Fruit fly (Drosophila melanogaster): ENCODE data around the gene Osi3.
A peak's percentile ranks its signal among the peaks of the same experiment; 100 is the strongest.

Osi3 gene

DNA sequence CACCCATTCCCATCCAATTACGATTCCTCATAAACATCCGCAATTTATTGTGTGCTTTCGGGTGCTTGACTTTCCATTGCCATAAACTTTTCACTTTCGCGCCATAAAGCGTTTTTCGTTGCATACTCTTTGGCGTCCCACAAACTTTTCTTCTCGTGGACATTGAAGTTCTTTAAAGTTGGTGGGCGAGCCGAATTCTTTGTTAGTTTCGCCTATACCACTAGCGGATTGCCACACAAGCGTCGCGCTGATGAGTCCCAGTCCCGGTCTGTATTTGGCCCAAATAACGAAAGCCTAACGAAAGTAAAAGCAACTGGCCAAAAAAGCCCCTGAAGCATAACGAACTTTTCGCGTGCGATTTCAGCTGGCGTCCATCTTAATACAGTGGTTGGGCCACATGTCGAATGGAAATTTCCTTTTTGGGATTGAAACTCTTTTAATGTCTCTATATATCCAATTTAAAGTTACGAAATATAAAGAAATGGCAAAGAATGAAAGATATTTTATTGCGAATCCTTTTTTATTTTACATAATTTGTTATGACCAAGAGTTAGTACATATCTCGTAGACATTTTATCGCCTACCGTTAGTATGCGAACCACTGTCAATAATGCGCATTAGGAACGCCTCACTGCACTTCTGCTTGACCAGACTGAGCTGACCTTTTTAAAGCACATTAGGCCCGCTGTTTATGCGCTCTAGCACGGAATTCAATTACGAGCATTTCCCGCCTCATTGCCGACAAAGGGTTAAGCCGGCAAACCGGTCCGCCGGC, 5.2 kb upstream of the Osi3 start (continued):
- TF ChIP-seq Lpt (GFP tag; optimal IDR thresholded peaks at IDR 0.05) (no peak), CG6854 (GFP tag; optimal IDR thresholded peaks at IDR 0.05) (no peak), lz (GFP tag; optimal IDR thresholded peaks at IDR 0.05) (peak; percentile 18), Sox14 (GFP tag; optimal IDR thresholded peaks at IDR 0.05) (peak; percentile 44), CG6792 (GFP tag; optimal IDR thresholded peaks at IDR 0.05) (peak; percentile 7), svp (GFP tag) (peak; percentile 69), cyc (GFP tag; optimal IDR thresholded peaks at IDR 0.05) (no peak), CG4318 (GFP tag; optimal IDR thresholded peaks at IDR 0.05) (peak; percentile 57), CG8119 (GFP tag; IDR thresholded peaks at IDR 0.05) (peak; percentile 74), fd59A (GFP tag; optimal IDR thresholded peaks at IDR 0.05) (no peak), CG10631 (GFP tag; optimal IDR thresholded peaks at IDR 0.05) (peak; percentile 25), Gug (GFP tag; IDR thresholded peaks at IDR 0.05) (no peak), eg (GFP tag; IDR thresholded peaks at IDR 0.05) (no peak), pdm3 (GFP tag; optimal IDR thresholded peaks at IDR 0.05) (peak; percentile 44), fkh (GFP tag; optimal IDR thresholded peaks at IDR 0.05) (no peak), fd85E (GFP tag; optimal IDR thresholded peaks at IDR 0.05) (no peak), CG15336 (GFP tag; IDR thresholded peaks at IDR 0.05) (peak; percentile 59), CG11294 (GFP tag; IDR thresholded peaks at IDR 0.05) (no peak), Met (GFP tag; optimal IDR thresholded peaks at IDR 0.05) (peak; percentile 53), Hr39 (GFP tag; optimal IDR thresholded peaks at IDR 0.05) (peak; percentile 55), esn (GFP tag; optimal IDR thresholded peaks at IDR 0.05) (peak; percentile 56), ss (GFP tag; optimal IDR thresholded peaks at IDR 0.05) (no peak), dsx (GFP tag; optimal IDR thresholded peaks at IDR 0.05; ENCODE audit: poor library complexity, severe bottlenecking) (no peak), Blimp-1 (GFP tag; optimal IDR thresholded peaks at IDR 0.05) (peak; percentile 81), CG10669 (GFP tag; optimal IDR thresholded peaks at IDR 0.05) (no peak), topi (GFP tag; optimal IDR thresholded peaks at IDR 0.05) (peak; percentile 43)

DNA sequence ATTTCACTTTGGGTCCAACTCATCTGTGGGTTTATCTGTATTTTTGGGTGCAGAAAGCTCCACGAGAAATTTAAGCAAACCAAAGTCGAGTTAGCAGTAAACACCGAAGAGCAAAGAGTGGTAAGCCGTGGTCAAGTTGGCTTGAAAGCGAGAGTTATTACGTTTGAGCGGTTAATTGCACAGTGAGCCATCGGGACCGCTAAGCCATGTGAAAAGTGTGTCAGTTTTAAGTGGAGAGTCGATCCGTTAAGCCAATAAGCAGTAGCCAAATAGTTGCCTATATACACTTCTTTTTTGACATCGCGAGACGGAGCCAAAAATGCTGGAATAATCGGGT, 4.6 kb upstream of the Osi3 start:
- TF ChIP-seq Smox (GFP tag; optimal IDR thresholded peaks at IDR 0.05) (no peak), CG3032 (tag; optimal IDR thresholded peaks at IDR 0.05) (no peak), Eip93F (GFP tag; optimal IDR thresholded peaks at IDR 0.05) (no peak), Blimp-1 (GFP tag; optimal IDR thresholded peaks at IDR 0.05) (peak; percentile 96), Gug (GFP tag; IDR thresholded peaks at IDR 0.05) (no peak), CG15336 (GFP tag; IDR thresholded peaks at IDR 0.05) (no peak), Sox15 (GFP tag; optimal IDR thresholded peaks at IDR 0.05) (no peak), CG6808 (GFP tag; optimal IDR thresholded peaks at IDR 0.05) (no peak), OdsH (GFP tag; optimal IDR thresholded peaks at IDR 0.05) (no peak), CG6854 (GFP tag; optimal IDR thresholded peaks at IDR 0.05) (peak; percentile 51), Eip78C (GFP tag) (no peak), CG10631 (GFP tag; optimal IDR thresholded peaks at IDR 0.05) (no peak), salr (GFP tag; optimal IDR thresholded peaks at IDR 0.05) (no peak), dsx (GFP tag; optimal IDR thresholded peaks at IDR 0.05; ENCODE audit: poor library complexity, severe bottlenecking) (no peak), CG4318 (GFP tag; optimal IDR thresholded peaks at IDR 0.05) (no peak), achi (GFP tag; optimal IDR thresholded peaks at IDR 0.05) (no peak)

DNA sequence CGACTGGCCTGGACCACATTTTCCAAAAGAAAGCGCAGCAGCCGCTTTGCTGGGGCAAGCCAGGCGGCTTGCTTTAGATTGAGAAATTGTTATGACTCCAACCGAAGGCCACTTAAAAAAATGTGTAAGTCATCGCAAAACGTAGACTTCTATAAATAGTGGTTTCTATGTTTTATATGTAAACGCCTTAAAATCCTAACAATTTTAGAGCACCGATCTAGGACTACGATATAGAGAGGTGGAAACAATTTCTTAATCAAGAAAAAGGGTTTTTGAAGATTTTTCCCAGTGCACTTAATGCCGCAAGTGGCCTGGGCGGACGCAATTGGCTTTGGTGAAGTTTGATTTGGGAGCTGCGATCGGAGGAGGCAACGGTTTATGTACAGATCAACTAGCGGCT, 1.4 kb upstream of the Osi3 start:
- TF ChIP-seq achi (GFP tag; optimal IDR thresholded peaks at IDR 0.05) (peak; percentile 63), CG15336 (GFP tag; IDR thresholded peaks at IDR 0.05) (peak; percentile 93), fd59A (GFP tag; optimal IDR thresholded peaks at IDR 0.05) (no peak), cyc (GFP tag; optimal IDR thresholded peaks at IDR 0.05) (no peak), CG4318 (GFP tag; optimal IDR thresholded peaks at IDR 0.05) (peak; percentile 92), CG8319 (GFP tag; optimal IDR thresholded peaks at IDR 0.05) (no peak), topi (GFP tag; optimal IDR thresholded peaks at IDR 0.05) (no peak), fkh (GFP tag; optimal IDR thresholded peaks at IDR 0.05) (no peak), CG3032 (tag; optimal IDR thresholded peaks at IDR 0.05) (no peak), CG31627 (GFP tag; optimal IDR thresholded peaks at IDR 0.05) (no peak), Sox15 (GFP tag; optimal IDR thresholded peaks at IDR 0.05) (no peak), CG16779 (tag; optimal IDR thresholded peaks at IDR 0.05) (no peak), Sox102F (GFP tag; optimal IDR thresholded peaks at IDR 0.05) (no peak), Smox (GFP tag; optimal IDR thresholded peaks at IDR 0.05) (no peak), CG11294 (GFP tag; IDR thresholded peaks at IDR 0.05) (peak; percentile 42; the same call in 1 of the 2 replicates), ss (GFP tag; optimal IDR thresholded peaks at IDR 0.05) (no peak), CG9139 (GFP tag; optimal IDR thresholded peaks at IDR 0.05) (no peak), CG8119 (GFP tag; IDR thresholded peaks at IDR 0.05) (peak; percentile 88), salr (GFP tag; optimal IDR thresholded peaks at IDR 0.05) (peak in 1 of 2 experiments; percentile 64), Blimp-1 (GFP tag; optimal IDR thresholded peaks at IDR 0.05) (no peak), CG6808 (GFP tag; optimal IDR thresholded peaks at IDR 0.05) (no peak), CG34406 (GFP tag; optimal IDR thresholded peaks at IDR 0.05) (no peak), CG32006 (GFP tag; optimal IDR thresholded peaks at IDR 0.05) (peak; percentile 96), Lpt (GFP tag; optimal IDR thresholded peaks at IDR 0.05) (peak; percentile 89), fd85E (GFP tag; optimal IDR thresholded peaks at IDR 0.05) (no peak), dac (GFP tag; optimal IDR thresholded peaks at IDR 0.05) (peak; percentile 89), Hr39 (GFP tag; optimal IDR thresholded peaks at IDR 0.05) (no peak), Hr38 (GFP tag; optimal IDR thresholded peaks at IDR 0.05) (peak; percentile 30), svp (GFP tag) (no peak)
